Fruit fly (Drosophila melanogaster): ENCODE data around the gene mdlc.
A peak's percentile ranks its signal among the peaks of the same experiment; 100 is the strongest.

DNA sequence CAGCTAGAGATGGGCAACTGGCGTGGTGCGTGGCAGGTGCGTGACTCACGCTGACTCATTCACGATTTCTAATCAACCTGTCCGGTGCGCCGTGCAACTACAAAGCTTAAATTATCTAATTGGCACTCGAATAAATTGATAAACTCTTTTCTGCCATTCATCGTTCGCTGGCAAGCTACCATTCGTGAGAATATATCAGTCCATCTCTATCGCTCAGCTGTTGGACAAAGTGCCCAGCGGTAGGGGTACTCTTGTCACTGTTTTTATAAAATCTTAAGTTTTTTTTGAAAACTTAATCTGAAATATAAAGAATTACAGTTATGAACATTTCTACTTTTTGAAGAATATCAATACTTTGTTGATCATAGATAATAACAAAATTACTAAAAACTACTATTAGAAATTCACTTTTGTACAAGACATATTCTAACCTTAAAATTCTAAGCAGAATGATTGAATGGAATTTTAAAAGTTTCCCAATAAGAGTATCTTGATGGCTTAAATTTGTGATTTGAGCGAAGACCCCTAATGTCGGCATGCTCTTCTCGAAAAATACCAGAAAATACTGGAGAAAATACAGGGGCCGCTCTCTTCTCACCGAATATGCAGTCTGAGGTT, 36.3 kb upstream of the mdlc start, which contains the start of the genes PIG-L and psidin:
- peak; percentile 69 for TF ChIP-seq tj (GFP tag; optimal IDR thresholded peaks at IDR 0.05)
- TF ChIP-seq ovo (GFP tag; optimal IDR thresholded peaks at IDR 0.05) = peak; percentile 62
- TF ChIP-seq CG11617 (GFP tag; optimal IDR thresholded peaks at IDR 0.05) = peak; percentile 92
- peak; percentile 80 for TF ChIP-seq CG7101 (tag; optimal IDR thresholded peaks at IDR 0.05)
- TF ChIP-seq CG33017 (tag; optimal IDR thresholded peaks at IDR 0.05) = peak; percentile 80
- peak; percentile 25 for TF ChIP-seq bab1 (GFP tag; optimal IDR thresholded peaks at IDR 0.05)
- TF ChIP-seq pad (GFP tag; optimal IDR thresholded peaks at IDR 0.05) = peak; percentile 61
- peak; percentile 14 for TF ChIP-seq cic (GFP tag; optimal IDR thresholded peaks at IDR 0.05)
- no peak for TF ChIP-seq kay (GFP tag; ENCODE audit: borderline replicate concordance)
- peak; percentile 58 for TF ChIP-seq CG12768 (GFP tag; optimal IDR thresholded peaks at IDR 0.05)
- TF ChIP-seq Clk (GFP tag; optimal IDR thresholded peaks at IDR 0.05) = peak; percentile 10
- TF ChIP-seq CG7045 (GFP tag; optimal IDR thresholded peaks at IDR 0.05) = peak; percentile 85

Measured in whole organism, adult.